Worm (Caenorhabditis elegans) whole organism, L3 larva: Measurements from ENCODE around the gene srsx-27.

Experiments used
- R02D3.7 ChIP-seq: fragments of 150-350 bp; optimal IDR thresholded peaks from 2 replicates; lab custom pipeline; 2014; ENCODE audit warnings: missing biosample characterization, missing genetic modification characterization
- aly-2 ChIP-seq: fragments of 150-350 bp; optimal IDR thresholded peaks from 2 replicates; lab custom pipeline; 2014; ENCODE audit warnings: missing biosample characterization, missing genetic modification characterization
- ceh-9 ChIP-seq: sonication (generic microtip); optimal IDR thresholded peaks from 2 replicates; lab custom pipeline; 2018; ENCODE audit warnings: missing biosample characterization, missing genetic modification characterization
- elt-1 ChIP-seq: fragments of 150-350 bp; optimal IDR thresholded peaks from 2 replicates; lab custom pipeline; 2014; ENCODE audit warnings: missing biosample characterization, missing genetic modification characterization
- fkh-10 ChIP-seq: sonication (generic microtip); optimal IDR thresholded peaks from 2 replicates; lab custom pipeline; 2017; ENCODE audit warnings: missing biosample characterization, missing genetic modification reagents, missing genetic modification characterization
- nfya-1 ChIP-seq: sonication (generic microtip); optimal IDR thresholded peaks from 2 replicates; lab custom pipeline; 2017; ENCODE audit warnings: missing genetic modification characterization, mild to moderate bottlenecking, missing compliant biosample characterization, antibody characterized with exemption, moderate library complexity; ENCODE audit not compliant: insufficient read depth
- nhr-12 ChIP-seq: fragments of 150-350 bp; optimal IDR thresholded peaks from 2 replicates; lab custom pipeline; 2014; ENCODE audit warnings: missing biosample characterization, missing genetic modification characterization
- nhr-23 ChIP-seq: fragments of 150-350 bp; optimal IDR thresholded peaks from 2 replicates; lab custom pipeline; 2014; ENCODE audit warnings: missing biosample characterization, missing genetic modification reagents, missing genetic modification characterization
- nhr-25 ChIP-seq: sonication (generic microtip); optimal IDR thresholded peaks from 2 replicates; lab custom pipeline; 2017; ENCODE audit warnings: missing biosample characterization, missing genetic modification characterization
- nhr-28 ChIP-seq: fragments of 150-350 bp; optimal IDR thresholded peaks from 2 replicates; lab custom pipeline; 2014; ENCODE audit warnings: missing biosample characterization, missing genetic modification characterization
- nhr-76 ChIP-seq: fragments of 150-350 bp; sonication (generic microtip); optimal IDR thresholded peaks from 5 replicates; lab custom pipeline; 2014; ENCODE audit warnings: missing biosample characterization, missing genetic modification characterization
- snpc-4 ChIP-seq: fragments of 150-350 bp; optimal IDR thresholded peaks from 2 replicates; lab custom pipeline; 2014; ENCODE audit warnings: missing biosample characterization, missing genetic modification characterization
- ztf-11 ChIP-seq: fragments of 150-350 bp; optimal IDR thresholded peaks from 2 replicates; lab custom pipeline; 2014; ENCODE audit warnings: missing biosample characterization, missing genetic modification characterization

ce11 chrV:10198386-10198785 lies 48.6 kb downstream of the srsx-27 start, which contains the start of gene ZK856.6:
- TF ChIP-seq aly-2 (tag; lab: Kevin White, UChicago), result no peak
- TF ChIP-seq ztf-11 (tag; lab: Kevin White, UChicago), result no peak
- no peak for TF ChIP-seq nhr-12
- no peak for TF ChIP-seq nfya-1 (tag; lab: Kevin White, UChicago)
- no peak for TF ChIP-seq nhr-25 (tag; lab: Kevin White, UChicago)
- TF ChIP-seq elt-1, result no peak
- no peak for TF ChIP-seq fkh-10
- no peak for TF ChIP-seq snpc-4
- no peak for TF ChIP-seq nhr-28 (tag; lab: Kevin White, UChicago)
- no peak for TF ChIP-seq ceh-9 (tag; lab: Kevin White, UChicago)
- TF ChIP-seq R02D3.7 (tag; lab: Kevin White, UChicago), result no peak
- no peak for TF ChIP-seq nhr-23
- no peak for TF ChIP-seq nhr-76 (tag; lab: Kevin White, UChicago)
